Worm (Caenorhabditis elegans): ENCODE results near the gene ptl-1.

DNA sequence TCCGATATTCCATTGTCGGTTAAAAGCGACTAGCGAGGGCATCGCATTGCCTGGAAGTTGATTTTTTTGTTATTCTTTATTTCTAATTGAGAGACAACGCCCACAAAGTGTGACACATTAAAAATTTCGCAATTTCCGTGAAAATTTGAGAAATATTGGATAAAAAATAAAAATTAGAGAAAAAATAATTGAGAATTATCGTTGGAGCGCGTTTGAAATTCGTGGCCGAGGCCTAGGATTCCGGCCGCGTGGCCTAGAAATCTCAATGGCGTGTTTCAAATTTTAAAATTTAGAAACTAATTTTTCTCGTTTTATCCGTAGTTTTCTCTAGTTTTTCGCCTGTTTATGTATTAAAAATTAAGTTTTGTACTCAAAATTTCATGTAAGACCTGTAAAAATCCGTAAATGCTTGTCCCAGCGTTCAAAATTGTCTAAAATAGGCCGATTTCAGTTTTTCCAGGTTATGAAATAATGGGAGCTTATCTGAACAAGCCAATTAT is 18.3 kb downstream of the ptl-1 start, which contains the start of the genes dagl-2 and ppm-1.G:
- peak; percentile 84 for TF ChIP-seq tbx-2 (tag; optimal IDR thresholded peaks at IDR 0.05)
- TF ChIP-seq fkh-10 (GFP tag; optimal IDR thresholded peaks at IDR 0.05): no peak
- no peak for TF ChIP-seq elt-4 (tag; optimal IDR thresholded peaks at IDR 0.05)
- TF ChIP-seq ceh-9 (tag; optimal IDR thresholded peaks at IDR 0.05): no peak
- no peak for TF ChIP-seq ama-1 (optimal IDR thresholded peaks at IDR 0.05)
- TF ChIP-seq sox-2 (GFP tag; IDR thresholded peaks at IDR 0.05): no peak
- TF ChIP-seq nhr-11 (tag; optimal IDR thresholded peaks at IDR 0.05): no peak
- peak; percentile 74 for TF ChIP-seq ceh-2 (tag; optimal IDR thresholded peaks at IDR 0.05)
- no peak for TF ChIP-seq pat-9 (tag; optimal IDR thresholded peaks at IDR 0.05)
- peak; percentile 42 for TF ChIP-seq hlh-8 (tag; optimal IDR thresholded peaks at IDR 0.05)
- peak; percentile 71 for TF ChIP-seq elt-2 (tag; optimal IDR thresholded peaks at IDR 0.05)
- peak; percentile 1 for TF ChIP-seq F13H6.1 (tag; optimal IDR thresholded peaks at IDR 0.05)
- TF ChIP-seq nhr-232 (tag; optimal IDR thresholded peaks at IDR 0.05): no peak
- TF ChIP-seq ceh-31 (tag; optimal IDR thresholded peaks at IDR 0.05): peak; percentile 92
